Worm (Caenorhabditis elegans) whole organism, early embryonic: ENCODE measurements around the gene F13H10.8.

Experiments used
- B0310.2 ChIP-seq: sonication (generic microtip); optimal IDR thresholded peaks from 2 replicates; lab custom pipeline; 2016; ENCODE audit warnings: mild to moderate bottlenecking, missing genetic modification characterization, missing compliant biosample characterization
- F13C5.2 ChIP-seq: sonication (generic microtip); optimal IDR thresholded peaks from 2 replicates; lab custom pipeline; 2017; ENCODE audit warnings: mild to moderate bottlenecking, missing genetic modification characterization, inconsistent platforms, missing compliant biosample characterization
- aly-1 ChIP-seq: sonication (generic microtip); optimal IDR thresholded peaks from 2 replicates; lab custom pipeline; 2016; ENCODE audit warnings: missing genetic modification characterization, missing compliant biosample characterization
- ama-1 ChIP-seq: fragments of 150-350 bp; optimal IDR thresholded peaks from 2 replicates; lab custom pipeline; 2014
- ceh-13 ChIP-seq: fragments of 200-800 bp; sonication (Bioruptor generic); optimal IDR thresholded peaks from 2 replicates; lab custom pipeline; 2018; ENCODE audit warnings: mild to moderate bottlenecking, missing genetic modification characterization, missing compliant biosample characterization
- ceh-36 ChIP-seq: sonication (generic microtip); optimal IDR thresholded peaks from 2 replicates; lab custom pipeline; 2016; ENCODE audit warnings: missing genetic modification characterization, inconsistent platforms, missing compliant biosample characterization
- ets-7 ChIP-seq: sonication (generic microtip); optimal IDR thresholded peaks from 2 replicates; lab custom pipeline; 2016; ENCODE audit warnings: missing genotype, missing genetic modification characterization, missing compliant biosample characterization
- flt-1 ChIP-seq: fragments of 200-800 bp; sonication (Bioruptor generic); IDR thresholded peaks from 2 replicates; pipeline ENCODE4 v1.3.6; 2022; ENCODE audit warnings: missing genetic modification characterization, missing compliant biosample characterization
- hmbx-1 ChIP-seq: sonication (generic microtip); optimal IDR thresholded peaks from 2 replicates; lab custom pipeline; 2016; ENCODE audit warnings: mild to moderate bottlenecking, missing genetic modification characterization, missing compliant biosample characterization
- hmg-4 ChIP-seq: fragments of 200-800 bp; sonication (Bioruptor generic); optimal IDR thresholded peaks from 2 replicates; lab custom pipeline; 2018; ENCODE audit warnings: mild to moderate bottlenecking, missing genetic modification characterization, missing compliant biosample characterization
- hnd-1 ChIP-seq: sonication (generic microtip); optimal IDR thresholded peaks from 2 replicates; lab custom pipeline; 2016; ENCODE audit warnings: missing genetic modification characterization, missing compliant biosample characterization
- pes-1 ChIP-seq: fragments of 200-800 bp; sonication (Bioruptor generic); IDR thresholded peaks from 2 replicates; pipeline ENCODE4 v1.3.6; 2022; ENCODE audit warnings: missing genetic modification reagents, missing genetic modification characterization, missing compliant biosample characterization
- scrt-1 ChIP-seq: fragments of 200-800 bp; sonication (Bioruptor generic); IDR thresholded peaks from 2 replicates; pipeline ENCODE4 v1.3.6; 2022; ENCODE audit warnings: missing genetic modification characterization, missing compliant biosample characterization
- sea-1 ChIP-seq: fragments of 200-800 bp; sonication (Bioruptor generic); conservative IDR thresholded peaks from 2 replicates; pipeline ENCODE4 v1.3.6; 2022; ENCODE audit warnings: missing genetic modification characterization, missing compliant biosample characterization
- tbx-11 ChIP-seq: fragments of 200-800 bp; sonication (Bioruptor generic); IDR thresholded peaks from 2 replicates; pipeline ENCODE4 v1.3.6; 2022; ENCODE audit warnings: missing genetic modification characterization, missing compliant biosample characterization
- tbx-37 ChIP-seq: fragments of 200-800 bp; sonication (Bioruptor generic); conservative IDR thresholded peaks from 2 replicates; pipeline ENCODE4 v1.3.6; 2022; ENCODE audit warnings: missing genetic modification reagents, missing genetic modification characterization, missing compliant biosample characterization
- tra-4 ChIP-seq: sonication (generic microtip); optimal IDR thresholded peaks from 2 replicates; lab custom pipeline; 2017; ENCODE audit warnings: missing genetic modification characterization, missing compliant biosample characterization

Gene F13H10.8

DNA sequence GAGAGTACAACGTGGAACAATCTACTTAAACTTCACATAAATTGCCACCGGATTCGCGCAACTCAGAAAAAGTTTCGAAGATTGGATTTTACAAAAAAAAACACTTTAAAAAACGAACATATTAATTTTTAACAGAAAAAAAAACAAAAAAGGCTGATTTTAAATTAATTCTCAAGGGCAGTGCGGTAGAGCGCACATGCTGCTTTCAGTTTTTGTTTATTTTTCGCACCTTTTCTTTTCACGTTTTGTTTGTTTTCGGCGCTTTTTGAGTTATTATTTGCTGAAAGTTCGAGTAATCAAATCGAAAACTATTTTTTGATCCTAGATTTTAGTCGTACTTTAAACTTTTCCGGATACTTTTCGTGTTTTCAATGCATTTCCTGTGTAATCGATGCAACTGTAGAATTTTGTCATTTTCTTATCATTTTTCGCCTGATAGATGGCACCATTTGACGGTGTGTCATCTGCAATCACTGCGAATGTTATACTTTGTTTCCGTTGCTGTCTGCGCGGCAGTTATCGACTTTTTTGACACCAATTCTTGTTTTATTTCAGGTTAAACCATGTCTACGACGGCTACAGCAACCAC, at the start of gene F13H10.8:
F13H10.8 (plus strand) TSS at position 556 of the 589 bp plus-strand sequence.
- no peak for TF ChIP-seq pes-1 (GFP tag; lab: Robert Waterston, UW)
- TF ChIP-seq hnd-1, result no peak
- TF ChIP-seq F13C5.2, result peak; percentile 12

DNA sequence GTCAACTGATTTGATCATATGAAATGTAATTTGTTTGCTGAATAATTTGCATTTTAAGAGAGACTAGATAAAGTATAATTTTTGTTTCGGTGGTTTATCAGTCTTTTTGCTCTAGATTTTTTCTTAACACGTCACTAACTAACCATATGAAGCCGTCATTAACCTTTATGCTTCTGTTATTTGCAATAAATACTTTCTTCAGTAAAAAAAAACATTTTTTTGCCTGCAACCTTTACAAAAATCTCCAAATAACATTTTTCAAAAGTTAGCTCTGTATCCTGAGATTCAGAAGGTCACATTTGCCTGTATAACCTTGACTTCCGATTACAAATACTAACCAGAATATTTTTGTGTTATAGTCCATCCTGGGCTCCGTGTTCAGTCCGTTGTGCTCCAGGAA, 49.5 kb upstream of the F13H10.8 start:
- TF ChIP-seq tra-4 (tag; lab: Kevin White, UChicago) (no peak), ceh-13 (GFP tag; lab: Kevin White, UChicago) (no peak), hnd-1 (no peak), scrt-1 (no peak), ceh-36 (no peak), F13C5.2 (no peak), sea-1 (GFP tag; lab: Robert Waterston, UW) (no peak), hmg-4 (no peak), hmbx-1 (no peak), flt-1 (GFP tag; lab: Robert Waterston, UW) (no peak), aly-1 (tag; lab: Kevin White, UChicago) (no peak), tbx-37 (GFP tag; lab: Robert Waterston, UW) (no peak)

DNA sequence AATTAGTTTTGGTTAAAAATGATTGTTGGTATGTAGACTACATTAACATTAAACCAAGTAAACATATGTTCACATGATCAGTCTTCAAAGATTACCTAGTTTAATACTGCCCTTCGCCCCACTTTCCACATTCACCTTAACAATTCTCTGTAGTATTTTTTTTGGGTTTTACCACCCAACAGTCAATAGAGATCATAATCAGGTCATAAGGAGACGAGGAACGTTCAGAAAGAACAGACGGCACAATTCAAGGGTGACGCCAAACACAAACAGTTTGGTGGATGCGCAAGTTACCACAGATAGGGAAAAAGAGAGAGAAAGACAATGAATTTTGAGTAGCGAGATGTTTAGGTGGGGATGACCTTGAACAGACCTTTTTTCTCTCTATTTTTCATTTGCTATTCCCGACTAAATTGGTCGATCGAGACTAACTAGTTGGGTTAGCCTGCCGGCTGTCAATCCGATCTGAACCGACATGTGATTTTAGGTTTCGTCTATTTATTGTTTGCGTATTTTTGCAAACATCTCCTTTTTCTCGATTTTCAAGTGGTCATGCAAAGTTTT, 48.6 kb upstream of the F13H10.8 start:
- TF ChIP-seq tbx-37 (GFP tag; lab: Robert Waterston, UW) (no peak), hnd-1 (no peak), sea-1 (GFP tag; lab: Robert Waterston, UW) (no peak), F13C5.2 (no peak), tbx-11 (GFP tag; lab: Robert Waterston, UW) (no peak), flt-1 (GFP tag; lab: Robert Waterston, UW) (no peak), B0310.2 (no peak), hmg-4 (no peak), ets-7 (tag; lab: Kevin White, UChicago) (no peak), ceh-13 (GFP tag; lab: Kevin White, UChicago) (no peak), pes-1 (GFP tag; lab: Robert Waterston, UW) (no peak), aly-1 (tag; lab: Kevin White, UChicago) (no peak), scrt-1 (no peak), ama-1 (lab: Kevin White, UChicago) (no peak), tra-4 (tag; lab: Kevin White, UChicago) (no peak), ceh-36 (no peak), hmbx-1 (no peak)

DNA sequence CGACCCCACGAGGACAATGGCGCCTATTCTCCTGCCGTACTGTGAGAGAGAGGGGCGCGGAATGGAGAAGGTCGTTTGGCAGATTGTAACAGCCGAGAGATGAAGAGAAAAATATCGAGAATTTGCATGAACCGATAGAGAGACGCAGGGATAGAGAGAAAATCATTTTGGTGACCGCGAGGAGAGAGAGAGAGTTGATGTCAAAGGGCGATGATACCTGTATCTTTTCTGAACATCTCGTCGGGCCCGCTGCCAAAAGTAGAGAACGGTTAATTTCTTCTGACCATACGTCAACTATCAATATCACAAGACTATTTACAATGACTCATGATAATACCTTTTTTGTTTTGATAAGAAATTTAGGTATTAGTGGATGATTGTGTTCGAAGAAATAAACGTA, 44.3 kb upstream of the F13H10.8 start:
- TF ChIP-seq hmbx-1, result no peak
- no peak for TF ChIP-seq F13C5.2
- no peak for TF ChIP-seq tbx-11 (GFP tag; lab: Robert Waterston, UW)
- TF ChIP-seq pes-1 (GFP tag; lab: Robert Waterston, UW), result no peak
- no peak for TF ChIP-seq ceh-36
- no peak for TF ChIP-seq tbx-37 (GFP tag; lab: Robert Waterston, UW)
- no peak for TF ChIP-seq ets-7 (tag; lab: Kevin White, UChicago)
- no peak for TF ChIP-seq ceh-13 (GFP tag; lab: Kevin White, UChicago)
- no peak for TF ChIP-seq sea-1 (GFP tag; lab: Robert Waterston, UW)
- TF ChIP-seq B0310.2, result no peak
- TF ChIP-seq flt-1 (GFP tag; lab: Robert Waterston, UW), result no peak
- no peak for TF ChIP-seq aly-1 (tag; lab: Kevin White, UChicago)
- TF ChIP-seq ama-1 (lab: Kevin White, UChicago), result no peak
- TF ChIP-seq scrt-1, result no peak
- no peak for TF ChIP-seq hnd-1
- TF ChIP-seq hmg-4, result no peak
- no peak for TF ChIP-seq tra-4 (tag; lab: Kevin White, UChicago)

DNA sequence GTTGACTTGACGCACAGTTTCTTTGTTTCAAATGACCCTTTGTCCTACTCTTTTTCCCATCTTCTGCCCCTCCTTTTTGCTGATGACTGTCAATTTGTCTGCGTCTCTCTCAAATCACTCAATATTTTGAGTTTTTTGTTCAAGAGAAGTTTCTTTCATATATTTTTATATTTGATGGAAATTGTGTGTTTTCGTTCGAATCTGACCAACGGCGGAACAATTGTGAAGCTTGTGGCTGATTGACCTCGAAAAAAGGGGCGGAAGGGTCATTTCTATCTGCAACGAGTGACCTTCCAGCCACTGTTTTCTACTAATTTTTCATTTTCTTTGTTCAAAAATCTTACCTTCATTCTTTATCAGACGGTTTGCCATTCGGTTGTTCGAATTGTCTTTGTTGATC, 41.7 kb upstream of the F13H10.8 start:
- TF ChIP-seq tbx-37 (GFP tag; lab: Robert Waterston, UW) (no peak), B0310.2 (no peak)

DNA sequence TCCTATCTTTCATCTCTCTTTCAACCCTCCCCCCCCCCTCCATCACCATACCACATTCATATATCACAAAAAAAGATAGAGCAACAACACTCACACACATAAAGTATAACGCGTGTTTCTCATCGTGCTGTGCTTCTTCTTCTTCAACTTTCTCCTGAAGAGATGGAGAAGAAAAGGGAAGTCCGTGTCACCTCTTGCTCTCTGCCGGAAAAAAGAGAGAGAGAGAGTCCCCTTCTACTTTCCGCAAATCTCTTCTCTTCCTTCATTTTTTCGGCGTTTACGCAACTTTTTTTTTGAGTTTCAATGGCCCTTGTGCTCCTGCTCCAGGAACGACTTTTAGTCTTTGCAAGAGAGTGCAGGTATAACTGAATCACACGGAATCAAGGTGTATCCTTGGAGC, 40.6 kb upstream of the F13H10.8 start:
- no peak for TF ChIP-seq aly-1 (tag; lab: Kevin White, UChicago)
- no peak for TF ChIP-seq hmg-4
- TF ChIP-seq ceh-36, result no peak
- TF ChIP-seq scrt-1, result no peak
- TF ChIP-seq ceh-13 (GFP tag; lab: Kevin White, UChicago), result no peak
- no peak for TF ChIP-seq ama-1 (lab: Kevin White, UChicago)
- no peak for TF ChIP-seq flt-1 (GFP tag; lab: Robert Waterston, UW)
- no peak for TF ChIP-seq ets-7 (tag; lab: Kevin White, UChicago)
- TF ChIP-seq hmbx-1, result no peak
- TF ChIP-seq pes-1 (GFP tag; lab: Robert Waterston, UW), result no peak
- no peak for TF ChIP-seq hnd-1
- TF ChIP-seq F13C5.2, result no peak
- no peak for TF ChIP-seq sea-1 (GFP tag; lab: Robert Waterston, UW)
- no peak for TF ChIP-seq B0310.2
- TF ChIP-seq tbx-11 (GFP tag; lab: Robert Waterston, UW), result no peak
- no peak for TF ChIP-seq tra-4 (tag; lab: Kevin White, UChicago)
- TF ChIP-seq tbx-37 (GFP tag; lab: Robert Waterston, UW), result no peak

DNA sequence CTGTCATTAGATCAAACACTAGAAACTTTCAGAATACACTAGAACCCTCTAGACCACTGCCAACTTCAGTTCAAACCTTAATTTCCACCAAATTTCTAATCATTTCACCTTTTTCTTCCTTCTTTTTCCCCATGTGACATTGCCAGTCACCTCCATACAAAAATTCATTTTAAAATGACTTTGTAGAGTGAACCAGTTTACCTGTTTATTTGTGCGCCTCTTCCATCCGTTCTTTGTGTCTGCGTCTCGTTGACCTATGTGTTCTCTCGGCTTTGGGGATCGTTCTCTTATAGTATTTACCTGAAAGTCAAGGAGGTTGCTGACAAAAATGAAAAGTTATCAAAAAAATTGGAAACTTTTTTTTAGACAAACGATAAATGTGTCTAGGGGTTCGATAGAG, 39.7 kb upstream of the F13H10.8 start:
- TF ChIP-seq pes-1 (GFP tag; lab: Robert Waterston, UW) (no peak), scrt-1 (no peak), ets-7 (tag; lab: Kevin White, UChicago) (no peak), tbx-11 (GFP tag; lab: Robert Waterston, UW) (no peak), B0310.2 (no peak), sea-1 (GFP tag; lab: Robert Waterston, UW) (no peak), flt-1 (GFP tag; lab: Robert Waterston, UW) (no peak), hnd-1 (no peak)

DNA sequence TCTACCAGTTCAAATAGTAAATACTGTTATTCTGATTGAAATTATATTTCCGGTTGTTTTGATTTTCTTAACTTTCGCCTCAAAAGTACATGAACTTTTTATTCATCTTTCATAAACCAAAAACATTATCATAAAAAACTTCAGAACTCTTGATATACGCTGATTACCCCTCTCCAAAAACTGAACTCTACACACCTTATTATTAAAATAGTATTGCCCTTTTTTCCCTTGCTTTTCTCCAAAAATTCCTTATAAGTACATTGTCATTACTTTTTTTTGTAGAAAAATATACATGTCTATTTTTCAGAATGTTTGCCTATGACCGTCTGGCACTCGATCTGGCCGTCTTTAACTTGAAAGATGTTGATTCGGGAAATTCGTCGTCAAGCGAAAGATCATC, 38.6 kb upstream of the F13H10.8 start, which contains the start of gene Y43E12A.2:
Y43E12A.2 (plus strand) TSS at position 301 of the 400 bp plus-strand sequence.
- TF ChIP-seq pes-1 (GFP tag; lab: Robert Waterston, UW) (no peak), aly-1 (tag; lab: Kevin White, UChicago) (no peak), ceh-13 (GFP tag; lab: Kevin White, UChicago) (no peak), ets-7 (tag; lab: Kevin White, UChicago) (no peak), ceh-36 (no peak), hmg-4 (no peak), tbx-11 (GFP tag; lab: Robert Waterston, UW) (no peak), sea-1 (GFP tag; lab: Robert Waterston, UW) (no peak), ama-1 (lab: Kevin White, UChicago) (no peak), B0310.2 (no peak), scrt-1 (no peak), tra-4 (tag; lab: Kevin White, UChicago) (no peak), F13C5.2 (no peak), hnd-1 (no peak), tbx-37 (GFP tag; lab: Robert Waterston, UW) (no peak)
